Worm (Caenorhabditis elegans) whole organism, L4 larva: ENCODE data around the gene egl-3.

Experiments used
- aly-2 ChIP-seq: sonication (generic microtip); optimal IDR thresholded peaks from 2 replicates; lab custom pipeline; 2018; ENCODE audit warnings: missing biosample characterization, missing genetic modification characterization
- egl-27 ChIP-seq: sonication (generic microtip); optimal IDR thresholded peaks from 3 replicates; lab custom pipeline; 2017; ENCODE audit warnings: missing biosample characterization, missing genetic modification reagents, missing genetic modification characterization
- lin-13 ChIP-seq: fragments of 150-350 bp; optimal IDR thresholded peaks from 2 replicates; lab custom pipeline; 2014; ENCODE audit warnings: missing biosample characterization, missing genetic modification reagents, missing genetic modification characterization
- nhr-25 ChIP-seq: sonication (generic microtip); optimal IDR thresholded peaks from 2 replicates; lab custom pipeline; 2017; ENCODE audit warnings: missing genetic modification characterization, mild to moderate bottlenecking, missing compliant biosample characterization, antibody characterized with exemption, moderate library complexity, borderline replicate concordance; ENCODE audit not compliant: insufficient read depth
- pha-4 ChIP-seq, 2 experiments: fragments of 150-350 bp in 1 of 2; fragments of 200-800 bp in 1 of 2; sonication (Bioruptor generic) in 1 of 2; IDR thresholded peaks in 1 of 2; optimal IDR thresholded peaks in 1 of 2; 2 replicates each; pipeline versions ENCODE4 v1.3.6 to Lab custom; 2014 to 2022; ENCODE audit warnings: missing genetic modification characterization in 2 of 2, missing genetic modification reagents in 2 of 2, missing biosample characterization in 1 of 2, missing compliant biosample characterization in 1 of 2
- snpc-4 ChIP-seq: fragments of 150-350 bp; optimal IDR thresholded peaks from 2 replicates; lab custom pipeline; 2014; ENCODE audit warnings: missing biosample characterization, missing genetic modification characterization
- unc-62 ChIP-seq, 3 experiments: fragments of 150-350 bp in 1 of 3; sonication (generic microtip); optimal IDR thresholded peaks in 2 of 3; peaks in 1 of 3; 1 replicate in 1 of 3; 2 replicates in 2 of 3; lab custom pipeline; 2014 to 2017; ENCODE audit warnings: missing biosample characterization in 3 of 3, missing genetic modification characterization in 3 of 3, missing genetic modification reagents in 3 of 3, missing genotype in 1 of 3

DNA sequence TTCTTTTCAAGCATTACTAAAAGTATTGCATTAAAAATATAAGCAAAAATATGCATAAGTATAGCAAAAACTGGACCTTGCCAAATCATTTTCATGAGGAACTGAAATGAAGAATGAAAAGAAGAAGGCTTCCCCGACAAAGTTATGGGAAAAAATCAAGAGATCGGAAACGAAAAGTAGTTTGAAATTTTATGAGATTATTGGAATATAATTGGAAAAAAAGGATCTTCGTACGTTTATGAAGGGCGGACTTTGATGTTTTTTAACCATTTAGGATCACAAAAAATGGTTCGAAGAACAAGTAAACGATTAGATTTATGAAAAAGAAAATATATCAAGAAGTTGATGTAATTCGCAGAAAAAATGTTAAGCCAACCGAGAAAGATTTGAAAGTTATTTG, 52.7 kb downstream of the egl-3 start, which contains the start of gene srxa-18:
- TF ChIP-seq unc-62 (GFP tag; optimal IDR thresholded peaks at IDR 0.05 in 1 of 2; lab: Kevin White, UChicago) (no peak), unc-62 (tag; optimal IDR thresholded peaks at IDR 0.05; lab: Kevin White, UChicago) (no peak), egl-27 (tag; lab: Kevin White, UChicago) (no peak), pha-4 (GFP tag; IDR thresholded peaks at IDR 0.05; lab: Robert Waterston, UW) (no peak), pha-4 (tag; optimal IDR thresholded peaks at IDR 0.05; lab: Kevin White, UChicago) (no peak), snpc-4 (no peak), aly-2 (tag; lab: Kevin White, UChicago) (no peak), nhr-25 (tag; lab: Kevin White, UChicago) (no peak), lin-13 (GFP tag; lab: Kevin White, UChicago) (no peak)
